Fruit fly (Drosophila melanogaster): ENCODE results near the gene CG7565.

CG7565 gene

DNA sequence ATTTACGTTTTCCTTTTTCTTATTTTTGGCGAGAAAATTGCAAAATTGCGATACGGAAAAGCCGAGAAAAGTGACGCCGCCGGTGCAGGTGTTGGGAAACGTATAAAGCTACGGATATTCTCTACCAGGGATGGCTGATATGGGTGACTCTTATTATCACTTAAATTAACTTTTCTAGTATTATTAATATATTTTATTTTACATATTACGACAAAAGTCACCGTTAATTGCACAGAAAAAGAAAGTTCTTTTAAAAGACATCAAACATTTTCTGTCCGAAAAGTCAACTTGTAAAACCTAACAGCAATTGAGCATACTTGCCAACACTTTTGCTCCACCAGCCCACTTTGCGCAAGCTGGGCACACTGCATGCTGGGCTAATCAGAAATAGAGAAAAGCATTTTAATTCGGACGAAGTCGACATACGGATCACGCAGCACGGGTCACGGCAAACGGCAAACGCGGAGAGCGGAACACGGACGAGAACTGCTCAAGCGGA is 36.2 kb upstream of the CG7565 start, which contains the start of the genes Cds and Uba2 (continued):
- no peak for TF ChIP-seq CG6276 (GFP tag; optimal IDR thresholded peaks at IDR 0.05)
- TF ChIP-seq CG11294 (GFP tag; IDR thresholded peaks at IDR 0.05), result peak; percentile 84; the same call in 1 of the 2 replicates
- TF ChIP-seq CG10631 (GFP tag; optimal IDR thresholded peaks at IDR 0.05), result peak; percentile 94
- no peak for TF ChIP-seq pdm3 (GFP tag; optimal IDR thresholded peaks at IDR 0.05)
- peak; percentile 86 for TF ChIP-seq CG8632 (GFP tag; optimal IDR thresholded peaks at IDR 0.05)
- TF ChIP-seq CG4318 (GFP tag; optimal IDR thresholded peaks at IDR 0.05), result no peak
- TF ChIP-seq Hr4 (GFP tag; optimal IDR thresholded peaks at IDR 0.05), result peak; percentile 90
- TF ChIP-seq Sox15 (GFP tag; optimal IDR thresholded peaks at IDR 0.05), result peak; percentile 86
- TF ChIP-seq CG3032 (tag; optimal IDR thresholded peaks at IDR 0.05), result peak; percentile 87
- TF ChIP-seq achi (GFP tag; optimal IDR thresholded peaks at IDR 0.05), result peak; percentile 91
- no peak for TF ChIP-seq CG6808 (GFP tag; optimal IDR thresholded peaks at IDR 0.05)
- peak; percentile 81 for TF ChIP-seq CG11762 (GFP tag; optimal IDR thresholded peaks at IDR 0.05; ENCODE audit: insufficient read depth)
- TF ChIP-seq Blimp-1 (GFP tag; optimal IDR thresholded peaks at IDR 0.05), result peak; percentile 66
- peak; percentile 85 for TF ChIP-seq CG1621 (tag; optimal IDR thresholded peaks at IDR 0.05)
- TF ChIP-seq Ets96B (tag; optimal IDR thresholded peaks at IDR 0.05), result peak; percentile 82
- TF ChIP-seq Sox14 (GFP tag; optimal IDR thresholded peaks at IDR 0.05), result peak; percentile 76
- TF ChIP-seq CG3919 (GFP tag; optimal IDR thresholded peaks at IDR 0.05), result peak; percentile 90
- no peak for TF ChIP-seq fkh (GFP tag; optimal IDR thresholded peaks at IDR 0.05)
- peak; percentile 71 for TF ChIP-seq CG9139 (GFP tag; optimal IDR thresholded peaks at IDR 0.05)
- TF ChIP-seq CG10669 (GFP tag; optimal IDR thresholded peaks at IDR 0.05), result no peak
- TF ChIP-seq fd59A (GFP tag; optimal IDR thresholded peaks at IDR 0.05), result peak; percentile 35
- TF ChIP-seq eg (GFP tag; IDR thresholded peaks at IDR 0.05), result peak; percentile 92
- peak; percentile 93 for TF ChIP-seq OdsH (GFP tag; optimal IDR thresholded peaks at IDR 0.05)
- TF ChIP-seq Hr38 (GFP tag; optimal IDR thresholded peaks at IDR 0.05), result no peak
- TF ChIP-seq CG6163 (GFP tag; IDR thresholded peaks at IDR 0.05), result peak; percentile 86
- peak; percentile 77 for TF ChIP-seq CG16779 (tag; optimal IDR thresholded peaks at IDR 0.05)

- peak; percentile 49 for TF ChIP-seq esn (GFP tag; optimal IDR thresholded peaks at IDR 0.05)
- peak; percentile 37 for TF ChIP-seq fkh (GFP tag; optimal IDR thresholded peaks at IDR 0.05)
- no peak for TF ChIP-seq fd85E (GFP tag; optimal IDR thresholded peaks at IDR 0.05)
- TF ChIP-seq vri (GFP tag; optimal IDR thresholded peaks at IDR 0.05), result peak; percentile 24
- TF ChIP-seq Ets21C (GFP tag; optimal IDR thresholded peaks at IDR 0.05), result no peak
These were observed 33.1 kb upstream of the CG7565 start, which contains the start of the genes CG7550 and mRpL36 for dm6 chr3L:8124481-8125359. Gene CG7550 (minus strand): TSS chr3L:8124531. Gene mRpL36 (minus strand): TSS chr3L:8125132.

DNA sequence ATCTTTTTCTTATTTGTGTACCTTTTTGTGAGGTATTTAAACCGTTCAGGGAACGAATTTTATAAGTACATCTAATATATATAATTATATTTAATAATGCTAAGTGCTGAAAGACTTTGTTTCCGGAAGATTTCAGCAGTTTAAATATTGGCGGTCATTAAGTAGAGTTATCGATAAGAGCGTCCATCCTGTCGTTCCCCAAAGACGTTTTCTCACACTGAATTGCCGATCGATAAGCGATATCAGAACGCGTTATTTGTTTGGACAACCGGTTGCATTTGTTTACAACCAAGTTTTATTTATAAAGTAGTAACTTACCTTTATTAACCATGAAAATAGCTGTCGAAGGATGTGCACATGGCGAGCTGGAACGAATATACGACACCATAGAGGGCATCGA is 30.0 kb upstream of the CG7565 start, which contains the start of gene ldbr:
ldbr (plus strand) TSS at position 238 of the 400 bp plus-strand sequence.
- TF ChIP-seq topi (GFP tag; optimal IDR thresholded peaks at IDR 0.05), result no peak
- no peak for TF ChIP-seq Hr38 (GFP tag; optimal IDR thresholded peaks at IDR 0.05)
- TF ChIP-seq esn (GFP tag; optimal IDR thresholded peaks at IDR 0.05), result peak; percentile 50
- peak; percentile 41 for TF ChIP-seq vri (GFP tag; optimal IDR thresholded peaks at IDR 0.05)
- peak; percentile 91 for TF ChIP-seq fkh (GFP tag; optimal IDR thresholded peaks at IDR 0.05)

- no peak for TF ChIP-seq OdsH (GFP tag; optimal IDR thresholded peaks at IDR 0.05)
- TF ChIP-seq CG15336 (GFP tag; IDR thresholded peaks at IDR 0.05), result 0 out of 2 replicates have a peak, but pooled peaks have one; percentile 15
- TF ChIP-seq CG9139 (GFP tag; optimal IDR thresholded peaks at IDR 0.05), result no peak
- TF ChIP-seq CG8119 (GFP tag; IDR thresholded peaks at IDR 0.05), result no peak
- no peak for TF ChIP-seq CG34406 (GFP tag; optimal IDR thresholded peaks at IDR 0.05)
These were observed 25.2 kb upstream of the CG7565 start for dm6 chr3L:8116809-8117208.
